Worm (Caenorhabditis elegans) whole organism, L4 larva: ENCODE results near the gene ard-1.

Source experiments
- F37D6.2 ChIP-seq: sonication (generic microtip); optimal IDR thresholded peaks from 2 replicates; lab custom pipeline; 2016; ENCODE audit warnings: mild to moderate bottlenecking, missing genetic modification characterization, missing compliant biosample characterization
- F49E8.2 ChIP-seq: sonication (generic microtip); optimal IDR thresholded peaks from 2 replicates; lab custom pipeline; 2016; ENCODE audit warnings: missing compliant biosample characterization, mild to moderate bottlenecking, missing genetic modification characterization, borderline replicate concordance
- R02D3.7 ChIP-seq: fragments of 150-350 bp; sonication (generic microtip); optimal IDR thresholded peaks from 3 replicates; lab custom pipeline; 2014; ENCODE audit warnings: missing biosample characterization, missing genetic modification characterization
- Y105C5A.15 ChIP-seq: fragments of 200-800 bp; sonication (Bioruptor generic); IDR thresholded peaks from 2 replicates; pipeline ENCODE4 v1.3.6; 2022; ENCODE audit warnings: missing genetic modification characterization, missing compliant biosample characterization
- ZK337.2 ChIP-seq: fragments of 200-800 bp; sonication (Bioruptor generic); IDR thresholded peaks from 2 replicates; pipeline ENCODE4 v1.3.6; 2022; ENCODE audit warnings: missing genetic modification reagents, missing genetic modification characterization, missing compliant biosample characterization
- aha-1 ChIP-seq: fragments of 150-350 bp; peaks from one replicate; lab custom pipeline; 2014; ENCODE audit warnings: missing biosample characterization, missing genetic modification characterization
- attf-4 ChIP-seq: sonication (generic microtip); optimal IDR thresholded peaks from 3 replicates; lab custom pipeline; 2017; ENCODE audit warnings: missing biosample characterization, missing genetic modification characterization
- ceh-62 ChIP-seq: sonication (generic microtip); optimal IDR thresholded peaks from 2 replicates; lab custom pipeline; 2017; ENCODE audit warnings: missing biosample characterization, missing genetic modification characterization
- ceh-82 ChIP-seq: sonication (generic microtip); optimal IDR thresholded peaks from 2 replicates; lab custom pipeline; 2017; ENCODE audit warnings: missing biosample characterization, missing genetic modification characterization
- ces-1 ChIP-seq: fragments of 150-350 bp; sonication (generic microtip); optimal IDR thresholded peaks from 4 replicates; lab custom pipeline; 2014; ENCODE audit warnings: missing biosample characterization, missing genetic modification reagents, missing genetic modification characterization
- daf-16 ChIP-seq, 3 experiments: sonication (generic microtip); optimal IDR thresholded peaks; 2 replicates each; lab custom pipeline; 2016 to 2017; ENCODE audit warnings: missing genetic modification characterization in 3 of 3, missing genetic modification reagents in 3 of 3, mild to moderate bottlenecking in 2 of 3, missing compliant biosample characterization in 2 of 3, missing biosample characterization in 1 of 3, moderate library complexity in 1 of 3
- daf-19 ChIP-seq: fragments of 200-800 bp; sonication (Bioruptor generic); conservative IDR thresholded peaks from 2 replicates; pipeline ENCODE4 v1.3.6; 2022; ENCODE audit warnings: missing genetic modification characterization, missing compliant biosample characterization
- dmd-8 ChIP-seq: fragments of 200-800 bp; sonication (Bioruptor generic); IDR thresholded peaks from 2 replicates; pipeline ENCODE4 v1.3.6; 2022; ENCODE audit warnings: missing genetic modification characterization, missing compliant biosample characterization
- dve-1 ChIP-seq: sonication (generic microtip); optimal IDR thresholded peaks from 2 replicates; lab custom pipeline; 2017; ENCODE audit warnings: antibody characterized with exemption, mild to moderate bottlenecking, missing genetic modification characterization, missing compliant biosample characterization; ENCODE audit not compliant: insufficient read depth
- fkh-10 ChIP-seq: fragments of 150-350 bp; optimal IDR thresholded peaks from 2 replicates; lab custom pipeline; 2014; ENCODE audit warnings: missing biosample characterization, missing genetic modification reagents, missing genetic modification characterization
- gei-8 ChIP-seq: fragments of 200-800 bp; sonication (Bioruptor generic); optimal IDR thresholded peaks from 2 replicates; lab custom pipeline; 2018; ENCODE audit warnings: mild to moderate bottlenecking, missing genetic modification characterization, missing compliant biosample characterization
- hif-1 ChIP-seq, 2 experiments: sonication (generic microtip); optimal IDR thresholded peaks; 2 replicates each; lab custom pipeline; 2016 to 2017; ENCODE audit warnings: missing compliant biosample characterization in 2 of 2, missing genetic modification characterization in 2 of 2, missing genetic modification reagents in 2 of 2, missing genotype in 2 of 2, mild to moderate bottlenecking in 1 of 2
- hlh-11 ChIP-seq: fragments of 200-800 bp; sonication (Bioruptor generic); optimal IDR thresholded peaks from 2 replicates; lab custom pipeline; 2018; ENCODE audit warnings: mild to moderate bottlenecking, missing genetic modification characterization, missing compliant biosample characterization
- hlh-30 ChIP-seq: sonication (generic microtip); optimal IDR thresholded peaks from 2 replicates; lab custom pipeline; 2017; ENCODE audit warnings: antibody characterized with exemption, mild to moderate bottlenecking, missing genetic modification characterization, missing compliant biosample characterization; ENCODE audit not compliant: insufficient read depth
- hmg-1.1 ChIP-seq: fragments of 200-800 bp; sonication (Bioruptor generic); IDR thresholded peaks from 2 replicates; pipeline ENCODE4 v1.3.6; 2022; ENCODE audit warnings: missing genetic modification reagents, missing genetic modification characterization, missing compliant biosample characterization
- lim-7 ChIP-seq: fragments of 200-800 bp; sonication (Bioruptor generic); IDR thresholded peaks from 2 replicates; pipeline ENCODE4 v1.3.6; 2022; ENCODE audit warnings: missing genetic modification characterization, missing compliant biosample characterization
- lin-13 ChIP-seq: fragments of 150-350 bp; optimal IDR thresholded peaks from 2 replicates; lab custom pipeline; 2014; ENCODE audit warnings: missing biosample characterization, missing genetic modification reagents, missing genetic modification characterization
- lin-15B ChIP-seq: fragments of 150-350 bp; sonication (generic microtip); optimal IDR thresholded peaks from 3 replicates; lab custom pipeline; 2014; ENCODE audit warnings: missing biosample characterization, missing genetic modification characterization
- lir-3 ChIP-seq: sonication (generic microtip); optimal IDR thresholded peaks from 2 replicates; lab custom pipeline; 2016; ENCODE audit warnings: mild to moderate bottlenecking, missing genetic modification characterization, missing compliant biosample characterization
- lsy-2 ChIP-seq, 2 experiments: fragments of 150-350 bp in 1 of 2; sonication (generic microtip) in 1 of 2; optimal IDR thresholded peaks; 2 replicates each; lab custom pipeline; 2014 to 2017; ENCODE audit warnings: missing biosample characterization in 2 of 2, missing genetic modification characterization in 2 of 2
- madf-5 ChIP-seq, 2 experiments: fragments of 200-800 bp; sonication (Bioruptor generic); IDR thresholded peaks; 2 replicates each; pipeline ENCODE4 v1.3.6; 2022; ENCODE audit warnings: missing compliant biosample characterization in 2 of 2, missing genetic modification characterization in 2 of 2
- mdl-1 ChIP-seq, 2 experiments: fragments of 150-350 bp in 1 of 2; sonication (generic microtip) in 1 of 2; optimal IDR thresholded peaks; 2 replicates each; lab custom pipeline; 2014 to 2017; ENCODE audit warnings: missing biosample characterization in 2 of 2, missing genetic modification characterization in 2 of 2
- mdt-29 ChIP-seq: fragments of 200-800 bp; sonication (Bioruptor generic); IDR thresholded peaks from 2 replicates; pipeline ENCODE4 v1.3.6; 2022; ENCODE audit warnings: missing genetic modification reagents, missing genetic modification characterization, missing compliant biosample characterization
- mxl-2 ChIP-seq: fragments of 200-800 bp; sonication (Bioruptor generic); conservative IDR thresholded peaks from 2 replicates; pipeline ENCODE4 v1.3.6; 2022; ENCODE audit warnings: missing genetic modification reagents, missing genetic modification characterization, missing compliant biosample characterization
- mxl-3 ChIP-seq: fragments of 200-800 bp; sonication (Bioruptor generic); optimal IDR thresholded peaks from 2 replicates; lab custom pipeline; 2018; ENCODE audit warnings: mild to moderate bottlenecking, missing genetic modification characterization, missing compliant biosample characterization
- nhr-10 ChIP-seq: fragments of 150-350 bp; optimal IDR thresholded peaks from 2 replicates; lab custom pipeline; 2014; ENCODE audit warnings: missing biosample characterization, missing genetic modification characterization
- nhr-102 ChIP-seq: sonication (generic microtip); optimal IDR thresholded peaks from 2 replicates; lab custom pipeline; 2016; ENCODE audit warnings: mild to moderate bottlenecking, missing genetic modification characterization, moderate library complexity, missing compliant biosample characterization
- nhr-237 ChIP-seq: sonication (generic microtip); optimal IDR thresholded peaks from 2 replicates; lab custom pipeline; 2017; ENCODE audit warnings: missing biosample characterization, missing genetic modification characterization
- nhr-25 ChIP-seq: sonication (generic microtip); optimal IDR thresholded peaks from 2 replicates; lab custom pipeline; 2017; ENCODE audit warnings: missing genetic modification characterization, mild to moderate bottlenecking, missing compliant biosample characterization, antibody characterized with exemption, moderate library complexity, borderline replicate concordance; ENCODE audit not compliant: insufficient read depth
- nhr-28 ChIP-seq: fragments of 150-350 bp; optimal IDR thresholded peaks from 2 replicates; lab custom pipeline; 2014; ENCODE audit warnings: missing biosample characterization, missing genetic modification characterization
- nhr-42 ChIP-seq: fragments of 200-800 bp; sonication (Bioruptor generic); IDR thresholded peaks from 2 replicates; pipeline ENCODE4 v1.3.6; 2022; ENCODE audit warnings: missing genetic modification characterization, missing compliant biosample characterization
- nhr-76 ChIP-seq: fragments of 150-350 bp; optimal IDR thresholded peaks from 2 replicates; lab custom pipeline; 2014; ENCODE audit warnings: missing biosample characterization, missing genetic modification characterization
- pha-4 ChIP-seq, 2 experiments: fragments of 150-350 bp in 1 of 2; fragments of 200-800 bp in 1 of 2; sonication (Bioruptor generic) in 1 of 2; IDR thresholded peaks in 1 of 2; optimal IDR thresholded peaks in 1 of 2; 2 replicates each; pipeline versions ENCODE4 v1.3.6 to Lab custom; 2014 to 2022; ENCODE audit warnings: missing genetic modification characterization in 2 of 2, missing genetic modification reagents in 2 of 2, missing biosample characterization in 1 of 2, missing compliant biosample characterization in 1 of 2
- php-3 ChIP-seq: fragments of 200-800 bp; sonication (Bioruptor generic); IDR thresholded peaks from 2 replicates; pipeline ENCODE4 v1.3.6; 2022; ENCODE audit warnings: missing genetic modification reagents, missing genetic modification characterization, missing compliant biosample characterization
- pqm-1 ChIP-seq: sonication (generic microtip); optimal IDR thresholded peaks from 2 replicates; lab custom pipeline; 2017; ENCODE audit warnings: missing biosample characterization, missing genetic modification characterization
- rbr-2 ChIP-seq: sonication (generic microtip); optimal IDR thresholded peaks from 2 replicates; lab custom pipeline; 2016; ENCODE audit warnings: missing genotype, missing genetic modification characterization, missing compliant biosample characterization
- sdz-12 ChIP-seq: fragments of 200-800 bp; sonication (Bioruptor generic); optimal IDR thresholded peaks from 2 replicates; lab custom pipeline; 2018; ENCODE audit warnings: mild to moderate bottlenecking, missing genetic modification characterization, missing compliant biosample characterization
- snpc-1.2 ChIP-seq: fragments of 200-800 bp; sonication (Bioruptor generic); IDR thresholded peaks from 2 replicates; pipeline ENCODE4 v1.3.6; 2022; ENCODE audit warnings: missing genetic modification reagents, missing genetic modification characterization, missing compliant biosample characterization
- spr-3 ChIP-seq: fragments of 200-800 bp; sonication (Bioruptor generic); optimal IDR thresholded peaks from 2 replicates; lab custom pipeline; 2018; ENCODE audit warnings: mild to moderate bottlenecking, missing genetic modification characterization, missing compliant biosample characterization
- tra-1 ChIP-seq: fragments of 200-800 bp; sonication (Bioruptor generic); IDR thresholded peaks from 2 replicates; pipeline ENCODE4 v1.3.6; 2022; ENCODE audit warnings: missing genetic modification reagents, missing genetic modification characterization, missing compliant biosample characterization
- zfp-2 ChIP-seq: sonication (generic microtip); optimal IDR thresholded peaks from 2 replicates; lab custom pipeline; 2016; ENCODE audit warnings: mild to moderate bottlenecking, missing genetic modification characterization, missing compliant biosample characterization
- zfp-3 ChIP-seq: fragments of 200-800 bp; sonication (Bioruptor generic); conservative IDR thresholded peaks from 2 replicates; pipeline ENCODE4 v1.3.6; 2022; ENCODE audit warnings: missing genetic modification reagents, missing genetic modification characterization, missing compliant biosample characterization
- zip-11 ChIP-seq: fragments of 200-800 bp; sonication (Bioruptor generic); IDR thresholded peaks from 2 replicates; pipeline ENCODE4 v1.3.6; 2022; ENCODE audit warnings: missing genetic modification characterization, missing compliant biosample characterization
- zip-2 ChIP-seq: fragments of 150-350 bp; optimal IDR thresholded peaks from 2 replicates; lab custom pipeline; 2014; ENCODE audit warnings: missing biosample characterization, missing genetic modification characterization

Gene ard-1

DNA sequence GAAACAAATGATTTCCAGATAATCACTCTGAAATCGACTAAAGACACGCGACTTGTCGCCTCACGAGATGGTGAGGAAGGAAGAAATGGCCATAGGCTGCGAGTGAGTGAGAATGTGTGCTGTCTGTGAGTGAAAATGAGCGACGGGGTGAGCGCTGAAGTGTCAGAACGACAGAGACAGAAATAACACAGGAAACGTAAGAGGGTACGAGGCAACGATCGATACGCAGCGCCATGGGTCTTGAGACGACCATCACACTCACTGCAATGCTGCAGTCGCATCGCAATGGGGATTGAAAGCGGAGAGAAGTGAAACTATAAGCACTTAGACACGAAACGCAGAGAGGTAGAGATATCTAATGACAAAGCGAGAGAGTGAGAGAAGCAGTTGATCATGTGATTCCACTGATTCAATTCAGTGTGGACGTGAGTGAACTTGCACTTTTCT lies 48.3 kb upstream of the ard-1 start:
- TF ChIP-seq lim-7 (GFP tag; lab: Robert Waterston, UW), result peak; percentile 63; the same call in 1 of the 2 replicates
- no peak for TF ChIP-seq mxl-2 (GFP tag; lab: Robert Waterston, UW)
- TF ChIP-seq nhr-28 (tag; lab: Kevin White, UChicago), result peak; percentile 88
- peak; percentile 86 for TF ChIP-seq nhr-102 (tag; lab: Kevin White, UChicago)
- TF ChIP-seq dmd-8 (GFP tag; lab: Robert Waterston, UW), result 0 out of 2 replicates have a peak, but pooled peaks have one; percentile 20
- TF ChIP-seq lin-15B (tag; lab: Kevin White, UChicago), result no peak
- peak; percentile 81 for TF ChIP-seq ces-1 (GFP tag; lab: Kevin White, UChicago)
- TF ChIP-seq tra-1 (GFP tag; lab: Robert Waterston, UW), result peak; percentile 76
- peak; percentile 54 for TF ChIP-seq nhr-10
- TF ChIP-seq lir-3 (tag; lab: Kevin White, UChicago), result peak; percentile 30
- TF ChIP-seq sdz-12, result peak; percentile 67
- 0 out of 2 replicates have a peak, but pooled peaks have one; percentile 23 for TF ChIP-seq zfp-3 (GFP tag; lab: Robert Waterston, UW)
- TF ChIP-seq madf-5 (GFP tag; IDR thresholded peaks at IDR 0.05; lab: Robert Waterston, UW), result no peak
- TF ChIP-seq php-3, result 0 out of 2 replicates have a peak, but pooled peaks have one; percentile 26
- no peak for TF ChIP-seq F49E8.2
- TF ChIP-seq dve-1 (tag; lab: Kevin White, UChicago), result peak; percentile 92
- TF ChIP-seq hif-1 (tag; optimal IDR thresholded peaks at IDR 0.05; lab: Kevin White, UChicago), result peak; percentile 60 to 86
- no peak for TF ChIP-seq ZK337.2
- TF ChIP-seq ceh-62, result no peak
- TF ChIP-seq mxl-3 (GFP tag; lab: Kevin White, UChicago), result peak; percentile 82
- no peak for TF ChIP-seq attf-4 (tag; lab: Kevin White, UChicago)
- TF ChIP-seq mdt-29 (GFP tag; lab: Robert Waterston, UW), result peak; percentile 76; the same call in 1 of the 2 replicates
- peak; percentile 82; the same call in 1 of the 2 replicates for TF ChIP-seq daf-19 (GFP tag; lab: Robert Waterston, UW)
- no peak for TF ChIP-seq ceh-82
- TF ChIP-seq Y105C5A.15 (GFP tag; lab: Robert Waterston, UW), result no peak
- TF ChIP-seq daf-16 (GFP tag; optimal IDR thresholded peaks at IDR 0.05; lab: Kevin White, UChicago), result peak; percentile 51 to 71
- TF ChIP-seq daf-16 (tag; optimal IDR thresholded peaks at IDR 0.05; lab: Kevin White, UChicago), result peak; percentile 74
- peak; percentile 83 for TF ChIP-seq gei-8 (GFP tag; lab: Kevin White, UChicago)
- peak; percentile 99 for TF ChIP-seq aha-1
- peak; percentile 38; the same call in 1 of the 2 replicates for TF ChIP-seq snpc-1.2 (GFP tag; lab: Robert Waterston, UW)
- peak; percentile 86 to 93 for TF ChIP-seq lsy-2 (tag; optimal IDR thresholded peaks at IDR 0.05; lab: Kevin White, UChicago)
- peak; percentile 85 for TF ChIP-seq F37D6.2
- peak; percentile 99 for TF ChIP-seq hlh-30 (tag; lab: Kevin White, UChicago)
- TF ChIP-seq hmg-1.1, result peak; percentile 93
- TF ChIP-seq spr-3, result peak; percentile 80
- peak; percentile 3 for TF ChIP-seq pqm-1
- peak; percentile 72 for TF ChIP-seq lin-13 (GFP tag; lab: Kevin White, UChicago)
- peak; percentile 40 to 92 for TF ChIP-seq mdl-1 (tag; optimal IDR thresholded peaks at IDR 0.05; lab: Kevin White, UChicago)
- TF ChIP-seq nhr-25 (tag; lab: Kevin White, UChicago), result peak; percentile 92
- TF ChIP-seq rbr-2, result peak; percentile 96
- TF ChIP-seq zip-2, result peak; percentile 4
- no peak for TF ChIP-seq zip-11 (GFP tag; lab: Robert Waterston, UW)
- TF ChIP-seq fkh-10 (GFP tag; lab: Kevin White, UChicago), result peak; percentile 87
- TF ChIP-seq pha-4 (GFP tag; IDR thresholded peaks at IDR 0.05; lab: Robert Waterston, UW), result peak; percentile 82
- TF ChIP-seq pha-4 (tag; optimal IDR thresholded peaks at IDR 0.05; lab: Kevin White, UChicago), result no peak
- no peak for TF ChIP-seq R02D3.7 (tag; lab: Kevin White, UChicago)
- TF ChIP-seq hlh-11, result peak; percentile 97
- peak; percentile 89 for TF ChIP-seq nhr-42 (GFP tag; lab: Robert Waterston, UW)
- TF ChIP-seq nhr-76 (tag; lab: Kevin White, UChicago), result no peak
- TF ChIP-seq zfp-2 (tag; lab: Kevin White, UChicago), result peak; percentile 63
- TF ChIP-seq nhr-237 (tag; lab: Kevin White, UChicago), result peak; percentile 38
